Worm (Caenorhabditis elegans): ENCODE data around the gene Y102E9.6.

- no peak for TF ChIP-seq mdl-1 (tag; optimal IDR thresholded peaks at IDR 0.05)
- TF ChIP-seq skn-1 (tag; optimal IDR thresholded peaks at IDR 0.05): no peak
- no peak for TF ChIP-seq ztf-4 (tag; optimal IDR thresholded peaks at IDR 0.05)
- TF ChIP-seq nhr-11 (tag; optimal IDR thresholded peaks at IDR 0.05): no peak
- TF ChIP-seq jun-1 (tag; optimal IDR thresholded peaks at IDR 0.05): no peak
- TF ChIP-seq nhr-237 (tag; optimal IDR thresholded peaks at IDR 0.05): no peak
- no peak for TF ChIP-seq elt-3 (tag; optimal IDR thresholded peaks at IDR 0.05)
- no peak for TF ChIP-seq unc-62 (GFP tag; optimal IDR thresholded peaks at IDR 0.05)
- TF ChIP-seq daf-12 (tag; optimal IDR thresholded peaks at IDR 0.05): no peak
- TF ChIP-seq fos-1 (tag; optimal IDR thresholded peaks at IDR 0.05): no peak
- TF ChIP-seq ceh-16 (tag; optimal IDR thresholded peaks at IDR 0.05): no peak
- no peak for TF ChIP-seq aly-2 (tag; optimal IDR thresholded peaks at IDR 0.05)
- TF ChIP-seq unc-39 (tag; optimal IDR thresholded peaks at IDR 0.05): no peak
- TF ChIP-seq zag-1 (tag; optimal IDR thresholded peaks at IDR 0.05): no peak
Observed at ce11 chrIII:6723089-6723488, 13.4 kb downstream of the Y102E9.6 start, which contains the start of gene F37A4.1.

Data from whole organism, L3 larva.